Fruit fly (Drosophila melanogaster) whole organism, prepupa: ENCODE measurements around the gene S.

ENCODE experiments used
- CG11294 ChIP-seq: fragments of 200-800 bp; sonication (Bioruptor generic); IDR thresholded peaks from 2 replicates; pipeline ENCODE4 v1.3.6; 2022; ENCODE audit warnings: missing biosample characterization, missing genetic modification characterization
- CG15336 ChIP-seq: fragments of 200-800 bp; sonication (Bioruptor generic); IDR thresholded peaks from 2 replicates; pipeline ENCODE4 v1.3.6; 2022; ENCODE audit warnings: missing biosample characterization, missing genetic modification characterization
- CG16779 ChIP-seq: fragments of 200-800 bp; sonication (Bioruptor generic); optimal IDR thresholded peaks from 3 replicates; lab custom pipeline; 2017; ENCODE audit warnings: missing biosample characterization, mild to moderate bottlenecking, missing genetic modification characterization
- CG31627 ChIP-seq: fragments of 200-800 bp; sonication (Bioruptor generic); optimal IDR thresholded peaks from 3 replicates; lab custom pipeline; 2016; ENCODE audit warnings: missing biosample characterization, missing genetic modification characterization
- CG6276 ChIP-seq: fragments of 200-800 bp; sonication (Bioruptor generic); optimal IDR thresholded peaks from 2 replicates; lab custom pipeline; 2017; ENCODE audit warnings: missing biosample characterization, mild to moderate bottlenecking, missing genetic modification characterization
- CG6792 ChIP-seq: fragments of 200-800 bp; sonication (Bioruptor generic); optimal IDR thresholded peaks from 3 replicates; lab custom pipeline; 2016; ENCODE audit warnings: missing biosample characterization, missing genetic modification characterization
- CG8632 ChIP-seq: fragments of 200-800 bp; sonication (Bioruptor generic); optimal IDR thresholded peaks from 3 replicates; lab custom pipeline; 2016; ENCODE audit warnings: missing biosample characterization, missing genetic modification characterization
- Eip93F ChIP-seq: fragments of 200-800 bp; sonication (Bioruptor generic); optimal IDR thresholded peaks from 2 replicates; lab custom pipeline; 2016; ENCODE audit warnings: missing biosample characterization, mild to moderate bottlenecking, missing genetic modification characterization
- Hr4 ChIP-seq: fragments of 200-800 bp; sonication (Bioruptor generic); optimal IDR thresholded peaks from 3 replicates; lab custom pipeline; 2016; ENCODE audit warnings: missing biosample characterization, missing genetic modification characterization
- Sox15 ChIP-seq: fragments of 200-800 bp; sonication (Bioruptor generic); optimal IDR thresholded peaks from 3 replicates; lab custom pipeline; 2016; ENCODE audit warnings: missing biosample characterization, missing genetic modification characterization
- eg ChIP-seq: fragments of 200-800 bp; sonication (Bioruptor generic); IDR thresholded peaks from 3 replicates; pipeline ENCODE4 v1.3.6; 2022; ENCODE audit warnings: missing biosample characterization, missing genetic modification characterization

DNA sequence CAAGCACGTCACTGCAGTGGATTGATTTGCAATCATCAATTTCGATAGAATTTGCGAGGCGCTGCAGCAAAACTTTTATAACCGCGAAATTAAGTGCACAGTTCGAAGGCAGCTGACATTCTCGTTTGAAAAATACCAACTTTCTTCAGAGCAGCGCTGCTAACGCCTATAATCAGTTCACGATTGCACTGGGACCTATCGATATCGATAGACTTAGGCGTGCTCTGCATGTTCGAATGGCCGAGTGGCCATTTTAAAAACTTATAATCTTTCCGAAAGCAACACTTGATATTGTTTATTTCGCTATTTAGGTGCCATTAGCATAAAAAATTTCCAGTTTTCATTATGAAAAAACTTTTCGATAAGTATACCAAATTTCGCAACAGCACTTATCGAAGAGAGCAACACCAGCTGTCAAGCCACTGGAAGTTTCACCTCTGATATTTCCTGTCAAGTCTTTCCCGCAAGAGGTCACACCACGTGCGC is 40.8 kb downstream of the S start, which contains the start of gene gNacalpha:
- TF ChIP-seq CG16779 (tag; lab: Kevin White, UChicago) (no peak), eg (GFP tag; lab: Robert Waterston, UW) (no peak), Hr4 (GFP tag; lab: Kevin White, UChicago) (no peak), Sox15 (GFP tag; lab: Kevin White, UChicago) (no peak), CG8632 (no peak), CG6792 (GFP tag; lab: Kevin White, UChicago) (no peak), CG11294 (GFP tag; lab: Robert Waterston, UW) (no peak), Eip93F (no peak), CG31627 (GFP tag; lab: Kevin White, UChicago) (no peak), CG15336 (no peak), CG6276 (GFP tag; lab: Kevin White, UChicago) (no peak)
